Worm (Caenorhabditis elegans) whole organism, midembryonic: Measurements from ENCODE around the gene cdr-6.

ENCODE experiments used
- T22C8.4 ChIP-seq: fragments of 200-800 bp; sonication (Bioruptor generic); IDR thresholded peaks from 2 replicates; pipeline ENCODE4 v1.3.6; 2022; ENCODE audit warnings: missing genetic modification characterization, missing compliant biosample characterization
- cog-1 ChIP-seq: sonication (generic microtip); optimal IDR thresholded peaks from 2 replicates; lab custom pipeline; 2016; ENCODE audit warnings: missing genetic modification characterization, missing compliant biosample characterization
- flt-1 ChIP-seq: fragments of 200-800 bp; sonication (Bioruptor generic); IDR thresholded peaks from 2 replicates; pipeline ENCODE4 v1.3.6; 2022; ENCODE audit warnings: missing genetic modification characterization, missing compliant biosample characterization
- klf-2 ChIP-seq: fragments of 200-800 bp; sonication (Bioruptor generic); conservative IDR thresholded peaks from 2 replicates; pipeline ENCODE4 v1.3.6; 2022; ENCODE audit warnings: missing genetic modification reagents, missing genetic modification characterization, missing compliant biosample characterization
- med-1 ChIP-seq: sonication (generic microtip); optimal IDR thresholded peaks from 2 replicates; lab custom pipeline; 2017; ENCODE audit warnings: missing genetic modification characterization, mild to moderate bottlenecking, missing compliant biosample characterization, antibody characterized with exemption, missing genetic modification reagents; ENCODE audit not compliant: insufficient read depth
- ref-1 ChIP-seq: fragments of 200-800 bp; sonication (Bioruptor generic); conservative IDR thresholded peaks from 2 replicates; pipeline ENCODE4 v1.3.6; 2022; ENCODE audit warnings: missing genetic modification reagents, missing genetic modification characterization, missing compliant biosample characterization
- tab-1 ChIP-seq: fragments of 200-800 bp; sonication (Bioruptor generic); IDR thresholded peaks from 2 replicates; pipeline ENCODE4 v1.3.6; 2022; ENCODE audit warnings: missing genetic modification characterization, missing compliant biosample characterization
- ztf-23 ChIP-seq: fragments of 200-800 bp; sonication (Bioruptor generic); IDR thresholded peaks from 2 replicates; pipeline ENCODE4 v1.3.6; 2022; ENCODE audit warnings: missing genetic modification reagents, missing genetic modification characterization, missing compliant biosample characterization
- ztf-29 ChIP-seq: fragments of 200-800 bp; sonication (Bioruptor generic); IDR thresholded peaks from 2 replicates; pipeline ENCODE4 v1.3.6; 2022; ENCODE audit warnings: missing genetic modification reagents, missing genetic modification characterization, missing compliant biosample characterization

Gene cdr-6

ce11 chrV:12415656-12416055, 2.2 kb upstream of the cdr-6 start, which contains the start of gene cdr-2:
cdr-2 (minus strand) TSS chrV:12415709.
- TF ChIP-seq ref-1 (no peak), klf-2 (GFP tag; lab: Robert Waterston, UW) (no peak), flt-1 (GFP tag; lab: Robert Waterston, UW) (no peak), cog-1 (no peak), tab-1 (GFP tag; lab: Robert Waterston, UW) (no peak), ztf-23 (GFP tag; lab: Robert Waterston, UW) (no peak), T22C8.4 (no peak), med-1 (GFP tag; lab: Kevin White, UChicago) (no peak), ztf-29 (GFP tag; lab: Robert Waterston, UW) (no peak)

ce11 chrV:12414362-12414761, 861 bp upstream of the cdr-6 start:
- TF ChIP-seq ztf-23 (GFP tag; lab: Robert Waterston, UW): no peak
- no peak for TF ChIP-seq T22C8.4

ce11 chrV:12412321-12412720, 1.2 kb downstream of the cdr-6 start:
- TF ChIP-seq ztf-29 (GFP tag; lab: Robert Waterston, UW): no peak
- TF ChIP-seq ref-1: no peak
- no peak for TF ChIP-seq med-1 (GFP tag; lab: Kevin White, UChicago)
- no peak for TF ChIP-seq T22C8.4
- no peak for TF ChIP-seq flt-1 (GFP tag; lab: Robert Waterston, UW)
- no peak for TF ChIP-seq klf-2 (GFP tag; lab: Robert Waterston, UW)
- TF ChIP-seq tab-1 (GFP tag; lab: Robert Waterston, UW): no peak
- TF ChIP-seq ztf-23 (GFP tag; lab: Robert Waterston, UW): no peak
- TF ChIP-seq cog-1: no peak

- TF ChIP-seq ztf-23 (GFP tag; lab: Robert Waterston, UW): no peak
- TF ChIP-seq ref-1: no peak
- TF ChIP-seq tab-1 (GFP tag; lab: Robert Waterston, UW): no peak
- no peak for TF ChIP-seq flt-1 (GFP tag; lab: Robert Waterston, UW)
- no peak for TF ChIP-seq cog-1
- TF ChIP-seq T22C8.4: no peak
- TF ChIP-seq klf-2 (GFP tag; lab: Robert Waterston, UW): no peak
- TF ChIP-seq med-1 (GFP tag; lab: Kevin White, UChicago): no peak
- TF ChIP-seq ztf-29 (GFP tag; lab: Robert Waterston, UW): no peak
These were observed 1.6 kb downstream of the cdr-6 start, which contains the start of gene cdr-7 for ce11 chrV:12411909-12412308. cdr-7 (minus strand) TSS chrV:12412113.

- TF ChIP-seq flt-1 (GFP tag; lab: Robert Waterston, UW) (no peak), med-1 (GFP tag; lab: Kevin White, UChicago) (no peak), cog-1 (no peak)
These were observed 3.0 kb downstream of the cdr-6 start, which contains the start of gene hrg-2 for ce11 chrV:12410416-12411001. hrg-2 (minus strand) TSS chrV:12410513.

- no peak for TF ChIP-seq cog-1
- TF ChIP-seq T22C8.4: no peak
- TF ChIP-seq tab-1 (GFP tag; lab: Robert Waterston, UW): no peak
- TF ChIP-seq ref-1: no peak
- TF ChIP-seq ztf-29 (GFP tag; lab: Robert Waterston, UW): no peak
- TF ChIP-seq med-1 (GFP tag; lab: Kevin White, UChicago): no peak
- TF ChIP-seq ztf-23 (GFP tag; lab: Robert Waterston, UW): no peak
- TF ChIP-seq flt-1 (GFP tag; lab: Robert Waterston, UW): no peak
These were observed 4.5 kb downstream of the cdr-6 start for ce11 chrV:12408996-12409395.

ce11 chrV:12408525-12408924, 5.0 kb downstream of the cdr-6 start, which contains the start of gene cdr-4:
cdr-4 (minus strand) TSS chrV:12408625.
- TF ChIP-seq ref-1 (no peak), ztf-23 (GFP tag; lab: Robert Waterston, UW) (no peak), cog-1 (no peak), med-1 (GFP tag; lab: Kevin White, UChicago) (no peak), ztf-29 (GFP tag; lab: Robert Waterston, UW) (no peak), tab-1 (GFP tag; lab: Robert Waterston, UW) (no peak), klf-2 (GFP tag; lab: Robert Waterston, UW) (no peak), T22C8.4 (no peak), flt-1 (GFP tag; lab: Robert Waterston, UW) (no peak)

- TF ChIP-seq cog-1: no peak
- no peak for TF ChIP-seq ztf-29 (GFP tag; lab: Robert Waterston, UW)
- TF ChIP-seq tab-1 (GFP tag; lab: Robert Waterston, UW): no peak
- no peak for TF ChIP-seq med-1 (GFP tag; lab: Kevin White, UChicago)
- no peak for TF ChIP-seq T22C8.4
- no peak for TF ChIP-seq ztf-23 (GFP tag; lab: Robert Waterston, UW)
- TF ChIP-seq klf-2 (GFP tag; lab: Robert Waterston, UW): 0 out of 2 replicates have a peak, but pooled peaks have one; percentile 14
These were observed 7.0 kb downstream of the cdr-6 start for ce11 chrV:12406514-12406913.

- TF ChIP-seq T22C8.4: no peak
- TF ChIP-seq flt-1 (GFP tag; lab: Robert Waterston, UW): no peak
- no peak for TF ChIP-seq klf-2 (GFP tag; lab: Robert Waterston, UW)
- TF ChIP-seq cog-1: no peak
- TF ChIP-seq med-1 (GFP tag; lab: Kevin White, UChicago): no peak
- TF ChIP-seq ref-1: no peak
- TF ChIP-seq ztf-29 (GFP tag; lab: Robert Waterston, UW): no peak
- no peak for TF ChIP-seq ztf-23 (GFP tag; lab: Robert Waterston, UW)
- no peak for TF ChIP-seq tab-1 (GFP tag; lab: Robert Waterston, UW)
These were observed 7.6 kb downstream of the cdr-6 start, which contains the start of gene K01D12.10 for ce11 chrV:12405929-12406328. K01D12.10 (plus strand) TSS chrV:12406229.

- no peak for TF ChIP-seq ref-1
- TF ChIP-seq med-1 (GFP tag; lab: Kevin White, UChicago): no peak
These were observed 9.0 kb downstream of the cdr-6 start, which contains the start of gene K01D12.9 for ce11 chrV:12404544-12404943. K01D12.9 (minus strand) TSS chrV:12404644.
